Worm (Caenorhabditis elegans) whole organism, L1 larva: ENCODE results near the gene exc-1.

Experiments used
- elt-3 ChIP-seq, 6 experiments: fragments of 150-350 bp in 1 of 6; sonication (generic microtip); optimal IDR thresholded peaks; 2 replicates each; lab custom pipeline; 2017 to 2018; ENCODE audit warnings: missing biosample characterization in 6 of 6, missing genetic modification characterization in 6 of 6, inconsistent platforms in 1 of 6
- lir-3 ChIP-seq: sonication (generic microtip); optimal IDR thresholded peaks from 2 replicates; lab custom pipeline; 2016; ENCODE audit warnings: mild to moderate bottlenecking, missing genetic modification characterization, moderate library complexity, missing compliant biosample characterization; ENCODE audit not compliant: poor library complexity
- nhr-237 ChIP-seq: fragments of 150-350 bp; optimal IDR thresholded peaks from 2 replicates; lab custom pipeline; 2014; ENCODE audit warnings: missing biosample characterization, missing genetic modification characterization
- pag-3 ChIP-seq: sonication (generic microtip); optimal IDR thresholded peaks from 2 replicates; lab custom pipeline; 2017; ENCODE audit warnings: missing genetic modification characterization, mild to moderate bottlenecking, missing compliant biosample characterization, antibody characterized with exemption, borderline replicate concordance; ENCODE audit not compliant: insufficient read depth
- unc-62 ChIP-seq: fragments of 150-350 bp; optimal IDR thresholded peaks from 2 replicates; lab custom pipeline; 2014; ENCODE audit warnings: missing biosample characterization, missing genetic modification reagents, missing genetic modification characterization

ce11 chrX:15491110-15491509 is 13.9 kb upstream of the exc-1 start:
- TF ChIP-seq elt-3 (tag; optimal IDR thresholded peaks at IDR 0.05; lab: Kevin White, UChicago), result no peak
- TF ChIP-seq lir-3 (tag; lab: Kevin White, UChicago), result no peak
- no peak for TF ChIP-seq pag-3 (tag; lab: Kevin White, UChicago)
- no peak for TF ChIP-seq nhr-237 (tag; lab: Kevin White, UChicago)
- no peak for TF ChIP-seq unc-62 (GFP tag; lab: Kevin White, UChicago)
